Worm (Caenorhabditis elegans): Measurements from ENCODE around the gene pitr-3.

Gene pitr-3

DNA sequence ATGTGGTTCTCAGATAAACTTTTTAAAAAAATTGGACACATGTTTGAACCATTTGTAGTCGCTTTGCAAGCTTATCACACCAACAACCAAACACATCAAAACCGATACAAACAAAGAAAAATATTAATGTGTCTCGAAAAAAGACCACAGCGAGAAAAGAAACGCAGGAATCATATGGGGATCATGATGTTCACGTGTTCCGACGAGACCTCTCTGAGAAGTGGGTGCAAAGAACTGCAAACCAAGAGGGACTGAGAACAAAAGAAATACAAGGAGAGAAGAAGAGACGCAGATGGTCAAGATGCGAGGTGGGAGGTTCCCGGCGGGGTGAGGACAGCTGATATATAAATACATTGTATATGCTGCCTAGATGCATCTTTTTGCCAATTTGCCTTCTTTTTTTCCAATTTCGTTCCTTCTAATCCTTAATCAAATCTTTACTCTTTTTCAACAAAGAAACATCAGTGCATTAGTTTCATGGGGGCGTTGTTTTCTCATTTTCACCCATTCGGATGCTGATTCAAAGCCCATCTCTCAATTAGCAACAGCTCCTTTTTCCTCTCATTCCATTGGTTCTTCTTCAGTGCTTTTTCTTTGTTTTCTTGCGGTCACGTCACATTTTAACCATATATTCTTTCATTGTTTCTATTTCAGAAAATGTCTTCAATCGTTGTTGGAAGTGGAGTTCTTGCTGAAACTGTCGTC lies 45.4 kb downstream of the pitr-3 start, which contains the start of gene F21C10.10 (continued):
- peak; percentile 54 for TF ChIP-seq egl-27 (tag; optimal IDR thresholded peaks at IDR 0.05)
- no peak for TF ChIP-seq lin-15B (tag; optimal IDR thresholded peaks at IDR 0.05)
- TF ChIP-seq ceh-9 (tag; optimal IDR thresholded peaks at IDR 0.05) = no peak
- no peak for TF ChIP-seq ama-1 (optimal IDR thresholded peaks at IDR 0.05)
- TF ChIP-seq aly-2 (tag; optimal IDR thresholded peaks at IDR 0.05) = no peak

DNA sequence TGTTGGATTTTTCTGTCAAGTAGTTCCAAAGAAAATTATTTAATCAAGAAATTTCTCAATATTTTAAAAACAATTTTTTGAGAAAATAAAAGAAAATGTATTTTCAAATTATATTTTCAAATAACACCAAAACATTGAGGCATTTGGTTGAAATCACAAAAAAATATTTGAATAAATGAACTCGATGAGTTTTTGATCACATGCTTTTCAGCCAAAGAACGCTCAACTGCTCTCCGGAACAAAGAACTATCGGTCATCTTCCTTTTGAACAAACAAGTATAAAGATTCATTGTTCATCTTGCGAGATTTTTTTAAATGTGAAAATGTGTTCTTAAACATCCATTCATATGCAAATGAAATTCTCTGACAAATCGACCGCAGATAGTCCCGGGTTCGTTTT lies 46.2 kb downstream of the pitr-3 start:
- TF ChIP-seq pha-4 (tag; optimal IDR thresholded peaks at IDR 0.05) (peak; percentile 50), fkh-10 (GFP tag; optimal IDR thresholded peaks at IDR 0.05) (peak; percentile 41), pqm-1 (tag; optimal IDR thresholded peaks at IDR 0.05) (peak; percentile 61), zag-1 (tag; optimal IDR thresholded peaks at IDR 0.05) (no peak), ceh-28 (tag; optimal IDR thresholded peaks at IDR 0.05) (no peak)

DNA sequence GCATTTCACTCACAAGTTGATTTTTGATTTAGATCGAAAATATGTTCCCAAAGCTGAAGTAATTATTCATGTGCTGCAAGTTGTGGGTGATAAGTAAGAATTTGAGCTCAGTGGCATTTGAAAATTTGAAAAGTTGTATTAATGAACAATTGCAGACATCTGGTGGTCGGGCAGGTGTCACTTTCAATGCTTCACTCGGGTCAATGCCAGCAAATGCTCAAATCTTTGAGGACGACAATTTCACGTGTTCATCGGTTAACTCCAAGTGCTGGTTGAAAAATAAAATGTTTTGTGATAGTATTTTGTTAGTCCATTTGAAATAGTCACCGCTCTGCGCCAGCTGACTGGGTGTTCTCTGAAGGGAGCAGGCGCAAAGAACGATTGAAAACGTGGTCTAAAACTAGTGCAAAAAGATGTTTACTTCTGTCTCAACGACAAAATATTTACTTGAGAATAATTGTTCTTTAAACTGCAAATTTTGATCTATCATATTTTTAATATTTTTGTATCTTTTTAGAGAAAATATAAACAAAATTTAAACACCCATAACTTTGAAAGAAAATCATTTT lies 47.1 kb downstream of the pitr-3 start:
- TF ChIP-seq eor-1 (tag; optimal IDR thresholded peaks at IDR 0.05) = no peak
- TF ChIP-seq nhr-28 (tag; optimal IDR thresholded peaks at IDR 0.05) = no peak
- TF ChIP-seq nhr-25 (tag; optimal IDR thresholded peaks at IDR 0.05) = no peak
- TF ChIP-seq hmg-11 (tag; optimal IDR thresholded peaks at IDR 0.05) = no peak
- TF ChIP-seq nhr-43 (tag; optimal IDR thresholded peaks at IDR 0.05; ENCODE audit: poor library complexity, severe bottlenecking) = no peak
- peak; percentile 76 for TF ChIP-seq lin-39 (tag; optimal IDR thresholded peaks at IDR 0.05)
- TF ChIP-seq elt-2 (tag; optimal IDR thresholded peaks at IDR 0.05) = peak; percentile 76
- peak; percentile 15 for TF ChIP-seq lsy-12 (tag; optimal IDR thresholded peaks at IDR 0.05)
- no peak for TF ChIP-seq zag-1 (tag; optimal IDR thresholded peaks at IDR 0.05)
- peak; percentile 82 for TF ChIP-seq pqm-1 (tag; optimal IDR thresholded peaks at IDR 0.05)
- TF ChIP-seq mdl-1 (tag; optimal IDR thresholded peaks at IDR 0.05) = peak; percentile 3
- no peak for TF ChIP-seq fkh-2 (tag; optimal IDR thresholded peaks at IDR 0.05)
- TF ChIP-seq jun-1 (tag; optimal IDR thresholded peaks at IDR 0.05) = peak; percentile 63
- peak; percentile 43 for TF ChIP-seq egl-5 (tag; optimal IDR thresholded peaks at IDR 0.05)
- no peak for TF ChIP-seq skn-1 (tag; optimal IDR thresholded peaks at IDR 0.05)
- TF ChIP-seq ceh-82 (tag; optimal IDR thresholded peaks at IDR 0.05) = no peak
- no peak for TF ChIP-seq ama-1 (optimal IDR thresholded peaks at IDR 0.05)
- no peak for TF ChIP-seq nhr-77 (tag; optimal IDR thresholded peaks at IDR 0.05)
- TF ChIP-seq nfya-1 (tag; optimal IDR thresholded peaks at IDR 0.05; ENCODE audit: insufficient read depth) = peak; percentile 14
- peak; percentile 96 for TF ChIP-seq pha-4 (tag; optimal IDR thresholded peaks at IDR 0.05)

- no peak for TF ChIP-seq nhr-237 (tag; optimal IDR thresholded peaks at IDR 0.05)
- TF ChIP-seq nhr-23 (tag; optimal IDR thresholded peaks at IDR 0.05) = no peak
- peak; percentile 44 for TF ChIP-seq lin-39 (tag; optimal IDR thresholded peaks at IDR 0.05)
- no peak for TF ChIP-seq pha-4 (tag; optimal IDR thresholded peaks at IDR 0.05)
These were observed 49.0 kb downstream of the pitr-3 start, which contains the start of gene T27E4.1 for ce11 chrV:9092209-9092608. TSS of gene T27E4.1 (plus strand) at chrV:9092345.
